Fruit fly (Drosophila melanogaster) whole organism, embryonic: ENCODE measurements around the gene CG15880.

ENCODE experiments used
- BEAF-32 ChIP-seq: fragments of 200-800 bp; sonication (Bioruptor generic); optimal IDR thresholded peaks from 3 replicates; lab custom pipeline; 2017; ENCODE audit warnings: missing biosample characterization, missing genetic modification characterization, mild to moderate bottlenecking, moderate library complexity, missing genetic modification reagents
- CG11723 ChIP-seq: fragments of 200-800 bp; sonication (Bioruptor generic); optimal IDR thresholded peaks from 2 replicates; lab custom pipeline; 2017; ENCODE audit warnings: missing biosample characterization, mild to moderate bottlenecking, missing genetic modification characterization
- CG1233 ChIP-seq: fragments of 200-800 bp; sonication (Bioruptor generic); optimal IDR thresholded peaks from 4 replicates; lab custom pipeline; 2018; ENCODE audit warnings: missing biosample characterization, mild to moderate bottlenecking, missing genetic modification characterization
- CG12769 ChIP-seq: fragments of 200-800 bp; sonication (Bioruptor generic); optimal IDR thresholded peaks from 2 replicates; lab custom pipeline; 2019; ENCODE audit warnings: missing biosample characterization, mild to moderate bottlenecking, missing genetic modification characterization, moderate library complexity
- CG14441 ChIP-seq: fragments of 200-800 bp; sonication (Bioruptor generic); IDR thresholded peaks from 2 replicates; pipeline ENCODE4 v1.3.6; 2022; ENCODE audit warnings: missing biosample characterization, missing genetic modification characterization
- CG18262 ChIP-seq: fragments of 200-800 bp; optimal IDR thresholded peaks from 3 replicates; lab custom pipeline; 2019; ENCODE audit warnings: missing biosample characterization, mild to moderate bottlenecking, missing genetic modification characterization, moderate library complexity
- CG3163 ChIP-seq: fragments of 200-800 bp; sonication (Bioruptor generic); optimal IDR thresholded peaks from 3 replicates; lab custom pipeline; 2016; ENCODE audit warnings: missing biosample characterization, missing genetic modification characterization
- CG32767 ChIP-seq: fragments of 200-800 bp; sonication (Bioruptor generic); IDR thresholded peaks from 2 replicates; pipeline ENCODE4 v1.3.6; 2022; ENCODE audit warnings: missing biosample characterization, missing genetic modification characterization
- CG3847 ChIP-seq: fragments of 200-800 bp; sonication (Bioruptor generic); IDR thresholded peaks from 2 replicates; pipeline ENCODE4 v1.3.6; 2022; ENCODE audit warnings: missing biosample characterization, missing genetic modification characterization
- CG5180 ChIP-seq: fragments of 200-800 bp; sonication (Bioruptor generic); optimal IDR thresholded peaks from 3 replicates; lab custom pipeline; 2017; ENCODE audit warnings: missing biosample characterization, missing genetic modification characterization, mild to moderate bottlenecking, moderate library complexity, missing genetic modification reagents
- CG8924 ChIP-seq: fragments of 200-800 bp; optimal IDR thresholded peaks from 3 replicates; lab custom pipeline; 2019; ENCODE audit warnings: missing biosample characterization, mild to moderate bottlenecking, missing genetic modification characterization, moderate library complexity
- D ChIP-seq, 2 experiments: fragments of 200-800 bp in 1 of 2; fragments of >200 bp in 1 of 2; sonication (Bioruptor generic) in 1 of 2; optimal IDR thresholded peaks; 2 replicates in 1 of 2; 3 replicates in 1 of 2; lab custom pipeline; 2017; ENCODE audit warnings: mild to moderate bottlenecking in 1 of 2, missing biosample characterization in 1 of 2, missing genetic modification characterization in 1 of 2, missing genetic modification reagents in 1 of 2
- Drgx ChIP-seq: fragments of 200-800 bp; sonication (Bioruptor generic); IDR thresholded peaks from 2 replicates; pipeline ENCODE4 v1.3.6; 2022; ENCODE audit warnings: missing biosample characterization, missing genetic modification characterization
- Ets65A ChIP-seq: fragments of 200-800 bp; sonication (Bioruptor generic); peaks from one replicate; lab custom pipeline; 2016; ENCODE audit warnings: missing biosample characterization, missing genetic modification characterization
- HLH3B ChIP-seq: fragments of 200-800 bp; sonication (Bioruptor generic); IDR thresholded peaks from 2 replicates; pipeline ENCODE4 v1.3.6; 2022; ENCODE audit warnings: missing biosample characterization, missing genetic modification characterization
- Med ChIP-seq: fragments of 200-800 bp; sonication (Bioruptor generic); peaks from one replicate; lab custom pipeline; 2016; ENCODE audit warnings: missing biosample characterization, missing genetic modification characterization, mild to moderate bottlenecking, inconsistent platforms, moderate library complexity
- Oaz ChIP-seq: fragments of 200-800 bp; sonication (Bioruptor generic); IDR thresholded peaks from 2 replicates; pipeline ENCODE4 v1.3.6; 2022; ENCODE audit warnings: missing biosample characterization, missing genetic modification characterization
- Optix ChIP-seq: fragments of 200-800 bp; sonication (Bioruptor generic); IDR thresholded peaks from 3 replicates; pipeline ENCODE4 v1.3.6; 2022; ENCODE audit warnings: missing biosample characterization, missing genetic modification characterization
- Spps ChIP-seq: fragments of 200-800 bp; sonication (Bioruptor generic); optimal IDR thresholded peaks from 2 replicates; lab custom pipeline; 2018; ENCODE audit warnings: missing biosample characterization, mild to moderate bottlenecking, missing genetic modification characterization
- ato ChIP-seq: fragments of 200-800 bp; sonication (Bioruptor generic); IDR thresholded peaks from 2 replicates; pipeline ENCODE4 v1.3.6; 2022; ENCODE audit warnings: missing biosample characterization, missing genetic modification characterization; ENCODE audit not compliant: partially characterized antibody
- bsh ChIP-seq, 2 experiments: fragments of 200-800 bp; sonication (Bioruptor generic); optimal IDR thresholded peaks; 2 replicates each; lab custom pipeline; 2017 to 2018; ENCODE audit warnings: mild to moderate bottlenecking in 2 of 2, missing biosample characterization in 2 of 2, missing genetic modification characterization in 2 of 2, moderate library complexity in 1 of 2
- ci ChIP-seq: fragments of 200-800 bp; sonication (Bioruptor generic); IDR thresholded peaks from 3 replicates; pipeline ENCODE4 v1.3.6; 2022; ENCODE audit warnings: missing biosample characterization, missing genetic modification characterization
- crol ChIP-seq: fragments of 200-800 bp; sonication (Bioruptor generic); IDR thresholded peaks from 2 replicates; pipeline ENCODE4 v1.3.6; 2022; ENCODE audit warnings: missing biosample characterization, missing genetic modification characterization
- ken ChIP-seq: fragments of 200-800 bp; sonication (Bioruptor generic); IDR thresholded peaks from 3 replicates; pipeline ENCODE4 v1.3.6; 2022; ENCODE audit warnings: missing biosample characterization, missing genetic modification characterization
- lab ChIP-seq: fragments of 200-800 bp; sonication (Bioruptor generic); optimal IDR thresholded peaks from 3 replicates; lab custom pipeline; 2017; ENCODE audit warnings: missing biosample characterization, missing genetic modification characterization, mild to moderate bottlenecking, moderate library complexity, missing genetic modification reagents
- lilli ChIP-seq: fragments of 200-800 bp; sonication (Bioruptor generic); optimal IDR thresholded peaks from 3 replicates; lab custom pipeline; 2016; ENCODE audit warnings: missing biosample characterization, missing genetic modification characterization
- onecut ChIP-seq: fragments of 200-800 bp; sonication (Bioruptor generic); IDR thresholded peaks from 2 replicates; pipeline ENCODE4 v1.3.6; 2022; ENCODE audit warnings: missing biosample characterization, missing genetic modification characterization
- pfk ChIP-seq: fragments of 200-800 bp; sonication (Bioruptor generic); optimal IDR thresholded peaks from 2 replicates; lab custom pipeline; 2018; ENCODE audit warnings: missing biosample characterization, mild to moderate bottlenecking, missing genetic modification characterization, moderate library complexity
- scrt ChIP-seq: fragments of 200-800 bp; sonication (Bioruptor generic); optimal IDR thresholded peaks from 2 replicates; lab custom pipeline; 2018; ENCODE audit warnings: missing biosample characterization, mild to moderate bottlenecking, missing genetic modification characterization, moderate library complexity
- sima ChIP-seq: fragments of 200-800 bp; sonication (Bioruptor generic); optimal IDR thresholded peaks from 2 replicates; lab custom pipeline; 2016; ENCODE audit warnings: missing biosample characterization, missing genetic modification characterization
- sisA ChIP-seq: fragments of 200-800 bp; sonication (Bioruptor generic); IDR thresholded peaks from 2 replicates; pipeline ENCODE4 v1.3.6; 2022; ENCODE audit warnings: missing biosample characterization, missing genetic modification characterization
- so ChIP-seq: fragments of 200-800 bp; sonication (Bioruptor generic); IDR thresholded peaks from 3 replicates; pipeline ENCODE4 v1.3.6; 2022; ENCODE audit warnings: missing biosample characterization, missing genetic modification characterization
- sr ChIP-seq: fragments of 200-800 bp; sonication (Bioruptor generic); IDR thresholded peaks from 3 replicates; pipeline ENCODE4 v1.3.6; 2022; ENCODE audit warnings: missing biosample characterization, missing genetic modification characterization
- vvl ChIP-seq: fragments of 200-800 bp; sonication (Bioruptor generic); IDR thresholded peaks from 2 replicates; pipeline ENCODE4 v1.3.6; 2022; ENCODE audit warnings: missing biosample characterization, missing genetic modification characterization
- wdn ChIP-seq: fragments of 200-800 bp; sonication (Bioruptor generic); IDR thresholded peaks from 2 replicates; pipeline ENCODE4 v1.3.6; 2022; ENCODE audit warnings: missing biosample characterization, missing genetic modification characterization
- zf30C ChIP-seq: fragments of 200-800 bp; sonication (Bioruptor generic); optimal IDR thresholded peaks from 3 replicates; lab custom pipeline; 2018; ENCODE audit warnings: missing biosample characterization, mild to moderate bottlenecking, missing genetic modification characterization

The CG15880 gene

dm6 chr2L:845341-846004, 27.7 kb upstream of the CG15880 start (continued):
- TF ChIP-seq Optix (GFP tag; lab: Robert Waterston, UW): peak; percentile 88
- TF ChIP-seq BEAF-32: no peak
- TF ChIP-seq CG14441: peak; percentile 89
- peak; percentile 72 for TF ChIP-seq CG1233 (GFP tag; lab: Kevin White, UChicago)
- TF ChIP-seq scrt (GFP tag; lab: Kevin White, UChicago): peak; percentile 83
- peak; percentile 90 for TF ChIP-seq ken (GFP tag; lab: Robert Waterston, UW)
- TF ChIP-seq CG8924 (tag; lab: Kevin White, UChicago): peak; percentile 87
- TF ChIP-seq pfk: no peak
- TF ChIP-seq wdn (GFP tag; lab: Robert Waterston, UW): peak; percentile 81
- no peak for TF ChIP-seq D (optimal IDR thresholded peaks at IDR 0.05; lab: Kevin White, UChicago)
- TF ChIP-seq D (GFP tag; optimal IDR thresholded peaks at IDR 0.05; lab: Kevin White, UChicago): peak; percentile 82
- peak; percentile 88 for TF ChIP-seq lilli (GFP tag; lab: Kevin White, UChicago)
- peak; percentile 83 for TF ChIP-seq CG3847 (GFP tag; lab: Robert Waterston, UW)
- TF ChIP-seq Spps (tag; lab: Kevin White, UChicago): peak; percentile 6
- TF ChIP-seq CG32767: peak; percentile 83
- TF ChIP-seq, all 482 proteins: peak for 404

- peak; percentile 88 for TF ChIP-seq sr (GFP tag; lab: Robert Waterston, UW)
- TF ChIP-seq crol (GFP tag; lab: Robert Waterston, UW): peak; percentile 76
- no peak for TF ChIP-seq CG11723
- TF ChIP-seq Ets65A (GFP tag; lab: Kevin White, UChicago): peak; percentile 9
- no peak for TF ChIP-seq Oaz (GFP tag; lab: Robert Waterston, UW)
- 0 out of 2 replicates have a peak, but pooled peaks have one; percentile 11 for TF ChIP-seq HLH3B (GFP tag; lab: Robert Waterston, UW)
- no peak for TF ChIP-seq sima (GFP tag; lab: Kevin White, UChicago)
- no peak for TF ChIP-seq CG3163
- no peak for TF ChIP-seq sisA (GFP tag; lab: Robert Waterston, UW)
- no peak for TF ChIP-seq onecut (GFP tag; lab: Robert Waterston, UW)
- peak in 1 of 2 experiments; percentile 34 for TF ChIP-seq bsh (GFP tag; optimal IDR thresholded peaks at IDR 0.05; lab: Kevin White, UChicago)
- peak; percentile 46 for TF ChIP-seq CG12769 (tag; lab: Kevin White, UChicago)
- no peak for TF ChIP-seq CG18262
- no peak for TF ChIP-seq ato (GFP tag; lab: Robert Waterston, UW)
- peak; percentile 6; the same call in 1 of the 3 replicates for TF ChIP-seq so (GFP tag; lab: Robert Waterston, UW)
- peak; percentile 58 for TF ChIP-seq Drgx
- TF ChIP-seq Med (GFP tag; lab: Kevin White, UChicago): peak; percentile 47
- TF ChIP-seq ci: peak; percentile 62; the same call in 2 of the 3 replicates
- TF ChIP-seq lab (GFP tag; lab: Kevin White, UChicago): no peak
- 0 out of 2 replicates have a peak, but pooled peaks have one; percentile 15 for TF ChIP-seq vvl (GFP tag; lab: Robert Waterston, UW)
- peak; percentile 50 for TF ChIP-seq CG5180 (GFP tag; lab: Kevin White, UChicago)
- TF ChIP-seq zf30C (GFP tag; lab: Kevin White, UChicago): peak; percentile 3
Observed at dm6 chr2L:843850-844791, 26.4 kb upstream of the CG15880 start.
